Worm (Caenorhabditis elegans) whole organism, young adult: ENCODE measurements around the gene chd-3.

Experiments
- B0336.3 ChIP-seq: fragments of 200-800 bp; sonication (Bioruptor generic); IDR thresholded peaks from 2 replicates; pipeline ENCODE4 v1.3.6; 2022; ENCODE audit warnings: missing genetic modification characterization, missing compliant biosample characterization
- C17E4.6 ChIP-seq: fragments of 200-800 bp; sonication (Bioruptor generic); IDR thresholded peaks from 2 replicates; pipeline ENCODE4 v1.3.6; 2022; ENCODE audit warnings: missing genetic modification reagents, missing genetic modification characterization, missing compliant biosample characterization
- F37B4.10 ChIP-seq: fragments of 200-800 bp; sonication (Bioruptor generic); IDR thresholded peaks from 2 replicates; pipeline ENCODE4 v1.3.6; 2022; ENCODE audit warnings: missing genetic modification characterization, missing compliant biosample characterization
- F49E8.2 ChIP-seq: sonication (generic microtip); optimal IDR thresholded peaks from 3 replicates; lab custom pipeline; 2017; ENCODE audit warnings: missing genetic modification characterization, mild to moderate bottlenecking, missing compliant biosample characterization, antibody characterized with exemption, moderate library complexity; ENCODE audit not compliant: insufficient read depth
- F52B5.7 ChIP-seq: sonication (generic microtip); optimal IDR thresholded peaks from 2 replicates; lab custom pipeline; 2016; ENCODE audit warnings: mild to moderate bottlenecking, missing genetic modification characterization, missing compliant biosample characterization
- F57C9.4 ChIP-seq: sonication (generic microtip); optimal IDR thresholded peaks from 2 replicates; lab custom pipeline; 2017; ENCODE audit warnings: mild to moderate bottlenecking, missing genetic modification characterization, missing compliant biosample characterization
- Y53G8AR.9 ChIP-seq: fragments of 200-800 bp; sonication (Bioruptor generic); conservative IDR thresholded peaks from 2 replicates; pipeline ENCODE4 v1.3.6; 2022; ENCODE audit warnings: missing genetic modification reagents, missing genetic modification characterization, missing compliant biosample characterization
- Y95B8A.8 ChIP-seq: fragments of 200-800 bp; sonication (Bioruptor generic); IDR thresholded peaks from 2 replicates; pipeline ENCODE4 v1.3.6; 2022; ENCODE audit warnings: missing genetic modification reagents, missing genetic modification characterization, missing compliant biosample characterization
- ZK185.1 ChIP-seq: sonication (generic microtip); optimal IDR thresholded peaks from 2 replicates; lab custom pipeline; 2016; ENCODE audit warnings: mild to moderate bottlenecking, missing genetic modification characterization, missing compliant biosample characterization; ENCODE audit not compliant: poor library complexity, severe bottlenecking
- atf-7 ChIP-seq: sonication (generic microtip); optimal IDR thresholded peaks from 2 replicates; lab custom pipeline; 2017; ENCODE audit warnings: mild to moderate bottlenecking, missing genetic modification characterization, missing compliant biosample characterization
- attf-5 ChIP-seq: fragments of 200-800 bp; sonication (Bioruptor generic); optimal IDR thresholded peaks from 2 replicates; lab custom pipeline; 2018; ENCODE audit warnings: mild to moderate bottlenecking, missing genetic modification characterization, missing compliant biosample characterization
- attf-6 ChIP-seq: fragments of 200-800 bp; sonication (Bioruptor generic); IDR thresholded peaks from 2 replicates; pipeline ENCODE4 v1.3.6; 2022; ENCODE audit warnings: missing genetic modification reagents, missing genetic modification characterization, missing compliant biosample characterization
- bed-1 ChIP-seq: fragments of 200-800 bp; sonication (Bioruptor generic); IDR thresholded peaks from 2 replicates; pipeline ENCODE4 v1.3.6; 2022; ENCODE audit warnings: missing genetic modification reagents, missing genetic modification characterization, missing compliant biosample characterization
- cebp-1 ChIP-seq, 2 experiments: fragments of 200-800 bp in 1 of 2; sonication (Bioruptor generic) in 1 of 2; sonication (generic microtip) in 1 of 2; IDR thresholded peaks in 1 of 2; optimal IDR thresholded peaks in 1 of 2; 2 replicates each; pipeline versions ENCODE4 v1.3.6 to Lab custom; 2017 to 2022; ENCODE audit warnings: missing compliant biosample characterization in 2 of 2, missing genetic modification characterization in 2 of 2, mild to moderate bottlenecking in 1 of 2, missing genetic modification reagents in 1 of 2, moderate library complexity in 1 of 2
- ceh-100 ChIP-seq: fragments of 200-800 bp; sonication (Bioruptor generic); IDR thresholded peaks from 2 replicates; pipeline ENCODE4 v1.3.6; 2022; ENCODE audit warnings: missing genetic modification reagents, missing genetic modification characterization, missing compliant biosample characterization
- ceh-27 ChIP-seq: fragments of 200-800 bp; sonication (Bioruptor generic); optimal IDR thresholded peaks from 2 replicates; lab custom pipeline; 2018; ENCODE audit warnings: mild to moderate bottlenecking, missing genetic modification characterization, moderate library complexity, missing compliant biosample characterization
- dox-1 ChIP-seq: fragments of 200-800 bp; sonication (Bioruptor generic); IDR thresholded peaks from 2 replicates; pipeline ENCODE4 v1.3.6; 2022; ENCODE audit warnings: missing genetic modification reagents, missing genetic modification characterization, missing compliant biosample characterization
- dpff-1 ChIP-seq: sonication (generic microtip); optimal IDR thresholded peaks from 2 replicates; lab custom pipeline; 2017; ENCODE audit warnings: mild to moderate bottlenecking, missing genetic modification characterization, missing compliant biosample characterization
- egrh-3 ChIP-seq: fragments of 200-800 bp; sonication (Bioruptor generic); IDR thresholded peaks from 2 replicates; pipeline ENCODE4 v1.3.6; 2022; ENCODE audit warnings: missing genetic modification reagents, missing genetic modification characterization, missing compliant biosample characterization
- ets-4 ChIP-seq: fragments of 200-800 bp; sonication (Bioruptor generic); optimal IDR thresholded peaks from 2 replicates; lab custom pipeline; 2018; ENCODE audit warnings: mild to moderate bottlenecking, missing genetic modification characterization, missing compliant biosample characterization
- hmg-1.2 ChIP-seq: fragments of 200-800 bp; sonication (Bioruptor generic); IDR thresholded peaks from 2 replicates; pipeline ENCODE4 v1.3.6; 2022; ENCODE audit warnings: missing genetic modification reagents, missing genetic modification characterization, missing compliant biosample characterization
- hrde-1 ChIP-seq: sonication (generic microtip); optimal IDR thresholded peaks from 2 replicates; lab custom pipeline; 2016; ENCODE audit warnings: missing genetic modification characterization, mild to moderate bottlenecking, missing compliant biosample characterization, moderate library complexity, missing genotype, missing genetic modification reagents, borderline replicate concordance
- hsf-1 ChIP-seq: fragments of 200-800 bp; sonication (Bioruptor generic); IDR thresholded peaks from 2 replicates; pipeline ENCODE4 v1.3.6; 2022; ENCODE audit warnings: missing genetic modification reagents, missing genetic modification characterization, missing compliant biosample characterization
- let-526 ChIP-seq: fragments of 200-800 bp; sonication (Bioruptor generic); IDR thresholded peaks from 2 replicates; pipeline ENCODE4 v1.3.6; 2022; ENCODE audit warnings: missing genetic modification reagents, missing genetic modification characterization, missing compliant biosample characterization
- let-607 ChIP-seq, 2 experiments: fragments of 200-800 bp in 1 of 2; sonication (Bioruptor generic) in 1 of 2; sonication (generic microtip) in 1 of 2; optimal IDR thresholded peaks; 2 replicates each; lab custom pipeline; 2016 to 2018; ENCODE audit warnings: mild to moderate bottlenecking in 2 of 2, missing compliant biosample characterization in 2 of 2, missing genetic modification characterization in 2 of 2, moderate library complexity in 2 of 2, missing genotype in 1 of 2
- lin-35 ChIP-seq, 3 experiments: fragments of 150-350 bp in 2 of 3; sonication (generic microtip) in 1 of 3; optimal IDR thresholded peaks; 2 replicates each; lab custom pipeline; 2014 to 2018; ENCODE audit warnings: missing biosample characterization in 3 of 3, missing genetic modification characterization in 3 of 3, missing genetic modification reagents in 3 of 3
- lin-40 ChIP-seq: sonication (generic microtip); optimal IDR thresholded peaks from 2 replicates; lab custom pipeline; 2016; ENCODE audit warnings: missing genetic modification characterization, mild to moderate bottlenecking, missing compliant biosample characterization, missing genotype, missing genetic modification reagents
- lin-54 ChIP-seq: fragments of 200-800 bp; sonication (Bioruptor generic); optimal IDR thresholded peaks from 2 replicates; lab custom pipeline; 2018; ENCODE audit warnings: mild to moderate bottlenecking, missing genetic modification characterization, missing compliant biosample characterization
- madf-3 ChIP-seq: fragments of 200-800 bp; sonication (Bioruptor generic); IDR thresholded peaks from 2 replicates; pipeline ENCODE4 v1.3.6; 2022; ENCODE audit warnings: missing genetic modification reagents, missing genetic modification characterization, missing compliant biosample characterization
- madf-6 ChIP-seq: fragments of 200-800 bp; sonication (Bioruptor generic); IDR thresholded peaks from 2 replicates; pipeline ENCODE4 v1.3.6; 2022; ENCODE audit warnings: missing genetic modification reagents, missing genetic modification characterization, missing compliant biosample characterization
- mcd-1 ChIP-seq: fragments of 200-800 bp; sonication (Bioruptor generic); IDR thresholded peaks from 2 replicates; pipeline ENCODE4 v1.3.6; 2022; ENCODE audit warnings: missing genetic modification reagents, missing genetic modification characterization, missing compliant biosample characterization
- nfyb-1 ChIP-seq: fragments of 200-800 bp; sonication (Bioruptor generic); IDR thresholded peaks from 2 replicates; pipeline ENCODE4 v1.3.6; 2022; ENCODE audit warnings: missing genetic modification reagents, missing genetic modification characterization, missing compliant biosample characterization
- nhr-27 ChIP-seq: fragments of 200-800 bp; sonication (Bioruptor generic); optimal IDR thresholded peaks from 2 replicates; lab custom pipeline; 2018; ENCODE audit warnings: mild to moderate bottlenecking, missing genetic modification characterization, moderate library complexity, missing compliant biosample characterization
- nhr-80 ChIP-seq: sonication (generic microtip); optimal IDR thresholded peaks from 2 replicates; lab custom pipeline; 2016; ENCODE audit warnings: missing genetic modification characterization, missing compliant biosample characterization
- pbrm-1 ChIP-seq: fragments of 200-800 bp; sonication (Bioruptor generic); IDR thresholded peaks from 2 replicates; pipeline ENCODE4 v1.3.6; 2022; ENCODE audit warnings: missing genetic modification reagents, missing genetic modification characterization, missing compliant biosample characterization
- pha-4 ChIP-seq: fragments of 150-350 bp; sonication (generic microtip); optimal IDR thresholded peaks from 2 replicates; lab custom pipeline; 2014; ENCODE audit warnings: missing biosample characterization, missing genetic modification reagents, missing genetic modification characterization
- rcor-1 ChIP-seq: fragments of 200-800 bp; sonication (Bioruptor generic); IDR thresholded peaks from 2 replicates; pipeline ENCODE4 v1.3.6; 2022; ENCODE audit warnings: missing genetic modification reagents, missing genetic modification characterization, missing compliant biosample characterization
- sdz-38 ChIP-seq: sonication (generic microtip); optimal IDR thresholded peaks from 2 replicates; lab custom pipeline; 2016; ENCODE audit warnings: missing genotype, missing genetic modification characterization, missing compliant biosample characterization
- sea-2 ChIP-seq: fragments of 200-800 bp; sonication (Bioruptor generic); IDR thresholded peaks from 2 replicates; pipeline ENCODE4 v1.3.6; 2022; ENCODE audit warnings: missing genetic modification characterization, missing compliant biosample characterization
- snpc-4 ChIP-seq, 5 experiments: fragments of 150-350 bp in 1 of 5; sonication (generic microtip) in 4 of 5; optimal IDR thresholded peaks; 2 replicates each; lab custom pipeline; 2014 to 2018; ENCODE audit warnings: missing genetic modification characterization in 5 of 5, missing biosample characterization in 3 of 5, antibody characterized with exemption in 2 of 5, mild to moderate bottlenecking in 2 of 5, missing compliant biosample characterization in 2 of 5, missing genotype in 2 of 5, moderate library complexity in 2 of 5, missing genetic modification reagents in 1 of 5
- somi-1 ChIP-seq: fragments of 200-800 bp; sonication (Bioruptor generic); optimal IDR thresholded peaks from 2 replicates; lab custom pipeline; 2018; ENCODE audit warnings: mild to moderate bottlenecking, missing genetic modification characterization, missing compliant biosample characterization
- zfh-2 ChIP-seq: fragments of 200-800 bp; sonication (Bioruptor generic); conservative IDR thresholded peaks from 2 replicates; pipeline ENCODE4 v1.3.6; 2022; ENCODE audit warnings: missing genetic modification reagents, missing genetic modification characterization, missing compliant biosample characterization
- ztf-18 ChIP-seq: sonication (generic microtip); optimal IDR thresholded peaks from 2 replicates; lab custom pipeline; 2016; ENCODE audit warnings: missing genotype, mild to moderate bottlenecking, missing genetic modification characterization, missing compliant biosample characterization

The chd-3 gene

DNA sequence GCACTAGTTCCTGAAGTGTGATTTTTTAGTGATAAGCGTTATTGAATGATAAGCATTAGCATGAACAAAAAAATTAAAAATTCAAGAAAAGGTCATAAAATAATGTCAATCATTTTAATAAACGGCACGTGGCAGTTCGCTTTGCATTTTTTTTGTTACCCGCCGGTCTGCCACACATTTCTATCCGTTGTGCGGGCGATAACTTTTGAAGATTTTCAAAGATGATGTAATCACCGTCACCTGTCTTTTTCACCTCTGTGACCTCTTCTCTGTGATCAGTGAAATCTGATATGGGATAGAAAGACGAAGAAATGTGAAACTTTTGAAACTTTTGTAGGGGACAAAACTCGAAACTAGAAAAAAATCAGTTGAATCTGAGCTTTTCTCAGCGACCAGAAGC, 25.5 kb upstream of the chd-3 start (continued):
- no peak for TF ChIP-seq sea-2 (GFP tag; lab: Robert Waterston, UW)
- TF ChIP-seq snpc-4 (GFP tag; optimal IDR thresholded peaks at IDR 0.05; lab: Kevin White, UChicago): no peak
- no peak for TF ChIP-seq snpc-4 (tag; optimal IDR thresholded peaks at IDR 0.05; lab: Kevin White, UChicago)
- TF ChIP-seq, all 124 proteins: peak for 4

DNA sequence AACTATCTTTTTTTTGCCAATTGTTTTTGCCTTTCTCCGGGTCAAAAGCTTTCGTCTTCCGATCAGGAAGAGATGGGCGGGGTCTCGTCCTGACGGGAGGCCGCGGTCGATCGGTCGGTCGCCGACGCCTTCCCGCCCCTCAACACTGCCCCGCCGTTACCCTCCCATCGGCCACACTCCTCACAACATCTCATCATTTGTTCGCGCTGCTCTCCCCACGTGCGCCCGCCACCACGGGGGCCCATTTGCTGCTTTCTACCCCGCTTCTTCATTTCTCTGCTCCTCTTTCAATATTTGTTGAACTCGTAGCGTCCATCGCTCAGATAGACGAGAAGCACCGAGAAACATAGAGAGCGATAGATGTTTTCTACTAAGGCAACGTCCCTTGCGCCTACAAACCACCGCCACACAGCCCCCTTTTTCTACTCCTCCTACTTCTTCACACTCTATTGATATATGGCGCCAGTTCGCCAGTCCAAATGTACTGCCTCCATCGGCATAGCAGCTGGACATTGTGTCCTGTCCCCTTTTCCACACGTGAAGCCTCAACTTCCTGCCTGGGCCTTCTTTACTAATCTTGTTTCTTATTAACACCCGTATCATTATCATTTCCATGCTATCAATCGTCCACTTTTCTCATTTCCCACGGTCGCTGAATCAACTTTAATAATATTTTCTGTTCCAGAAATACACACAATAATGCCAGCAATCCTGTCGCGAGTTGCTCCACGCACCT, 24.6 kb upstream of the chd-3 start, which contains the start of gene bcat-1:
TSS of gene bcat-1 (plus strand) at position 686 of the 736 bp plus-strand sequence.
- 0 out of 2 replicates have a peak, but pooled peaks have one; percentile 36 for TF ChIP-seq hsf-1 (GFP tag; lab: Robert Waterston, UW)
- TF ChIP-seq ZK185.1: no peak
- peak; percentile 57; the same call in 1 of the 2 replicates for TF ChIP-seq dox-1
- peak; percentile 30 for TF ChIP-seq lin-40 (tag; lab: Kevin White, UChicago)
- no peak for TF ChIP-seq dpff-1 (tag; lab: Kevin White, UChicago)
- no peak for TF ChIP-seq Y53G8AR.9 (GFP tag; lab: Robert Waterston, UW)
- peak; percentile 2 for TF ChIP-seq atf-7 (tag; lab: Kevin White, UChicago)
- TF ChIP-seq attf-5 (GFP tag; lab: Kevin White, UChicago): peak; percentile 58
- peak; percentile 33 for TF ChIP-seq ets-4 (GFP tag; lab: Kevin White, UChicago)
- peak; percentile 40 for TF ChIP-seq ztf-18 (tag; lab: Kevin White, UChicago)
- no peak for TF ChIP-seq madf-3 (GFP tag; lab: Robert Waterston, UW)
- 0 out of 2 replicates have a peak, but pooled peaks have one; percentile 18 for TF ChIP-seq nfyb-1 (GFP tag; lab: Robert Waterston, UW)
- no peak for TF ChIP-seq madf-6
- TF ChIP-seq F49E8.2: no peak
- TF ChIP-seq pha-4 (tag; lab: Kevin White, UChicago): no peak
- TF ChIP-seq ceh-27 (GFP tag; lab: Kevin White, UChicago): peak; percentile 40
- peak; percentile 43; the same call in 1 of the 2 replicates for TF ChIP-seq mcd-1 (GFP tag; lab: Robert Waterston, UW)
- TF ChIP-seq rcor-1: 0 out of 2 replicates have a peak, but pooled peaks have one; percentile 28
- TF ChIP-seq bed-1 (GFP tag; lab: Robert Waterston, UW): no peak
- TF ChIP-seq nhr-80 (tag; lab: Kevin White, UChicago): peak; percentile 73
- no peak for TF ChIP-seq sdz-38 (tag; lab: Kevin White, UChicago)
- no peak for TF ChIP-seq cebp-1 (GFP tag; IDR thresholded peaks at IDR 0.05; lab: Robert Waterston, UW)
- TF ChIP-seq cebp-1 (tag; optimal IDR thresholded peaks at IDR 0.05; lab: Kevin White, UChicago): peak; percentile 68
- TF ChIP-seq attf-6 (GFP tag; lab: Robert Waterston, UW): no peak
- TF ChIP-seq hrde-1 (tag; lab: Kevin White, UChicago): no peak
- peak in 1 of 2 experiments; percentile 2 for TF ChIP-seq let-607 (tag; optimal IDR thresholded peaks at IDR 0.05; lab: Kevin White, UChicago)
- no peak for TF ChIP-seq Y95B8A.8 (GFP tag; lab: Robert Waterston, UW)
- no peak for TF ChIP-seq F37B4.10
- TF ChIP-seq somi-1 (GFP tag; lab: Kevin White, UChicago): peak; percentile 16
- TF ChIP-seq egrh-3: peak; percentile 91
- no peak for TF ChIP-seq let-526
- no peak for TF ChIP-seq lin-35 (GFP tag; optimal IDR thresholded peaks at IDR 0.05; lab: Kevin White, UChicago)
- peak; percentile 11 for TF ChIP-seq F52B5.7 (tag; lab: Kevin White, UChicago)
- TF ChIP-seq hmg-1.2 (GFP tag; lab: Robert Waterston, UW): no peak
- no peak for TF ChIP-seq pbrm-1 (GFP tag; lab: Robert Waterston, UW)
- TF ChIP-seq ceh-100 (GFP tag; lab: Robert Waterston, UW): no peak
- TF ChIP-seq zfh-2 (GFP tag; lab: Robert Waterston, UW): peak; percentile 99
- no peak for TF ChIP-seq nhr-27 (tag; lab: Kevin White, UChicago)
- TF ChIP-seq C17E4.6: no peak
- peak; percentile 30; the same call in 1 of the 2 replicates for TF ChIP-seq B0336.3 (GFP tag; lab: Robert Waterston, UW)
- TF ChIP-seq lin-54: peak; percentile 17
- no peak for TF ChIP-seq F57C9.4 (tag; lab: Kevin White, UChicago)
